Fruit fly (Drosophila melanogaster): Measurements from ENCODE around the gene PXo.

DNA sequence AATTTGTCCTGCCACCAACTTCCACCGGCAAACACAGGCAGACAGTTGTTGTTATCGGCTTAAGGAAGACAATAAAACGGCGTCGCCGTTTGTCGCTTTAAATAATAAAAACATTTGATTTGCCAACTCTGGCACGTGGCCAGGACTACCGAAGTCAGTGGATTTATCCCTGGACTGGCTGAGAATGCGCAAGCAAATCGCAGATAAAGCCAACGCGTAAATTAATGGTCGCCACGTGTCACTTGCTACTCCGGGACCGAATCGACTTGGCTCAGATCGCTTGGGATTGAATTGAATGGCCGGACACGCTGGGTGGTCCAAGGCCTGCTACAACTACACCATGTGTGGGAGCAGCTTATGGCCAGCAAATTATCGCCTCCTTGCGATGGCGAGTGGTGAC lies 28.1 kb downstream of the PXo start:
- TF ChIP-seq kay (GFP tag; ENCODE audit: borderline replicate concordance) = no peak
- TF ChIP-seq ovo (GFP tag; optimal IDR thresholded peaks at IDR 0.05) = no peak
- TF ChIP-seq Mnt (GFP tag; optimal IDR thresholded peaks at IDR 0.05) = no peak
- TF ChIP-seq bab1 (GFP tag; optimal IDR thresholded peaks at IDR 0.05) = no peak
- no peak for TF ChIP-seq CG14711 (tag; optimal IDR thresholded peaks at IDR 0.05)
- no peak for TF ChIP-seq Crg-1 (GFP tag; optimal IDR thresholded peaks at IDR 0.05)
- TF ChIP-seq CG11617 (GFP tag; optimal IDR thresholded peaks at IDR 0.05) = no peak
- TF ChIP-seq CG5204 (GFP tag; optimal IDR thresholded peaks at IDR 0.05) = no peak
